Fruit fly (Drosophila melanogaster): ENCODE results near the gene Ucp4A.

- TF ChIP-seq CG4496 (GFP tag; IDR thresholded peaks at IDR 0.05) (no peak), CG13204 (GFP tag; optimal IDR thresholded peaks at IDR 0.05) (no peak), EcR (GFP tag; optimal IDR thresholded peaks at IDR 0.05) (no peak)
Measured at dm6 chrX:17806973-17807372, 37.8 kb upstream of the Ucp4A start.
